Worm (Caenorhabditis elegans) whole organism, midembryonic: ENCODE results near the gene K11C4.2.

Source experiments
- T22C8.4 ChIP-seq: fragments of 200-800 bp; sonication (Bioruptor generic); IDR thresholded peaks from 2 replicates; pipeline ENCODE4 v1.3.6; 2022; ENCODE audit warnings: missing genetic modification characterization, missing compliant biosample characterization
- cog-1 ChIP-seq: sonication (generic microtip); optimal IDR thresholded peaks from 2 replicates; lab custom pipeline; 2016; ENCODE audit warnings: missing genetic modification characterization, missing compliant biosample characterization
- flt-1 ChIP-seq: fragments of 200-800 bp; sonication (Bioruptor generic); IDR thresholded peaks from 2 replicates; pipeline ENCODE4 v1.3.6; 2022; ENCODE audit warnings: missing genetic modification characterization, missing compliant biosample characterization
- ref-1 ChIP-seq: fragments of 200-800 bp; sonication (Bioruptor generic); conservative IDR thresholded peaks from 2 replicates; pipeline ENCODE4 v1.3.6; 2022; ENCODE audit warnings: missing genetic modification reagents, missing genetic modification characterization, missing compliant biosample characterization
- tab-1 ChIP-seq: fragments of 200-800 bp; sonication (Bioruptor generic); IDR thresholded peaks from 2 replicates; pipeline ENCODE4 v1.3.6; 2022; ENCODE audit warnings: missing genetic modification characterization, missing compliant biosample characterization
- ztf-23 ChIP-seq: fragments of 200-800 bp; sonication (Bioruptor generic); IDR thresholded peaks from 2 replicates; pipeline ENCODE4 v1.3.6; 2022; ENCODE audit warnings: missing genetic modification reagents, missing genetic modification characterization, missing compliant biosample characterization

DNA sequence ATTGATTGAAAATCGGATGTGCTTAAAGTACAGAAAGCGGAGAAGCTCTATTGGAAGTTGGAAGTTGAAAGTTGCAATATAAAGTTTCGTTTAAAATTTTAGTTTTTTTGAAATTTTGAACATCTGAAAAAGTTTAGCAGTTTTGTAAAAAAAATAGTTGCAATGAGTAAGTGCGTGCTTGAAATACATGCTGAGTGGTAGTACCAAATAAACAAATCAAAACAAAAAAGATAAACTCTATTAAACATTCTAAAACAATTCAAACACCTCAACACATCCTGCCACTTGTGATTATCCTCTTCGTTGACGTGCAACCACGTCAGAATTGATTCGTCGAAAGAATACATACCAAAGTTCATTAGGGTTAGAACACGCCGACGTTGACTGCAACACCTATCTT, 24.4 kb downstream of the K11C4.2 start:
- TF ChIP-seq ztf-23 (GFP tag; lab: Robert Waterston, UW) (no peak), tab-1 (no peak), ref-1 (GFP tag; lab: Robert Waterston, UW) (no peak), T22C8.4 (GFP tag; lab: Robert Waterston, UW) (no peak), flt-1 (GFP tag; lab: Robert Waterston, UW) (no peak), cog-1 (no peak)
